1 fruit fly cellular context compared by ENCODE assay signal in the genomic region with DNA sequence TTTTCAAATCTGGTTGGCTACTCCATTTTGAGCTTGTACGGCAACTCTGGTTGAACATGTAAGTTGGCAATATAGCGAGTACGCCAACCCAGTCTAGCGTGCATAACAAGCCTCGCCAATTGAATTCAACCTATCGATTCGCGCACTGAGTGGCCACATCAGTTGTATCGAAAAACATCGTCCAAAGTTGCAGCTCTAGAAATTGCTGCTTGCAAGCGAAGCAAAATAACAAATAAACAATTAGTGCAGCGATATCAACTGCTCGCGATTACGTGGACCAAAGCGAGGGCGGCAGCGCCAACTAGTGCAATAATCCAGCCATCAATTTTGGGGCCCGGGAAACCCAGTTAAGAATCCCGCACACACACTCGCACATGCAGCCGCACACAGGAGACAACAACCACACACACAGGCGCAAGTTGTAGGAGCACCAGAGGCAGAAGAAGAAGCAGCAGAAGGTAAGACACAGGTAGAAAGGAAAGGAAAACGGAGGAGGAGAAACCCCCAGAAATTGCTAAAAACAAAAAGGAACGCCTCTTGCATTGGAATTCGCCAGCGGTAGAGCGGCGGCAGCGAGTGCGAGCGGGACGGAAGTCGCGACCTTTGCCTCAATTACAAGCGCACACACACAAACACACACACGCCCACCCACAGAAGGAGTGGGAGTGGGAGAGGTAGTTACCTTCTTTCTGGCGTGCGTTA.
TF ChIP-seq lines count a peak whose summit lies in the region.

No protein-coding gene starts in this region.

TF ChIP-seq in whole organism, embryonic, 481 proteins besides CTCF, POLR2A, EP300 and RAD21 (continued from another document and continues in another):
- TF ChIP-seq CG6854 (GFP tag; optimal IDR thresholded peaks at IDR 0.05; lab: Kevin White, UChicago) (no peak), CG17612 (GFP tag; IDR thresholded peaks at IDR 0.05; lab: Robert Waterston, UW) (no peak), pb (GFP tag; optimal IDR thresholded peaks at IDR 0.05; lab: Kevin White, UChicago) (peak; percentile 15), org-1 (GFP tag; optimal IDR thresholded peaks at IDR 0.05; lab: Kevin White, UChicago) (no peak), CG11723 (GFP tag; optimal IDR thresholded peaks at IDR 0.05; lab: Kevin White, UChicago) (no peak), CG12155 (GFP tag; optimal IDR thresholded peaks at IDR 0.05; lab: Kevin White, UChicago) (peak; percentile 46), CG15073 (GFP tag; optimal IDR thresholded peaks at IDR 0.05; lab: Kevin White, UChicago) (no peak), Doc3 (GFP tag; IDR thresholded peaks at IDR 0.05; lab: Robert Waterston, UW; ENCODE audit: partially characterized antibody) (peak; percentile 90), rib (GFP tag; IDR thresholded peaks at IDR 0.05; lab: Robert Waterston, UW) (no peak), cato (GFP tag; optimal IDR thresholded peaks at IDR 0.05; lab: Kevin White, UChicago; ENCODE audit: borderline replicate concordance) (no peak), CG12219 (GFP tag; optimal IDR thresholded peaks at IDR 0.05; lab: Kevin White, UChicago) (no peak), CG11504 (tag; optimal IDR thresholded peaks at IDR 0.05; lab: Kevin White, UChicago) (peak; percentile 49), bigmax (GFP tag; optimal IDR thresholded peaks at IDR 0.05; lab: Kevin White, UChicago) (no peak), CG16779 (GFP tag; IDR thresholded peaks at IDR 0.05; lab: Robert Waterston, UW) (no peak), CG17912 (GFP tag; optimal IDR thresholded peaks at IDR 0.05; lab: Kevin White, UChicago) (no peak), hb (GFP tag; IDR thresholded peaks at IDR 0.05; lab: Robert Waterston, UW; ENCODE audit: partially characterized antibody) (peak; percentile 92), NC2β (GFP tag; optimal IDR thresholded peaks at IDR 0.05; lab: Kevin White, UChicago) (peak; percentile 19), CG10543 (GFP tag; optimal IDR thresholded peaks at IDR 0.05; lab: Kevin White, UChicago) (no peak), CG3726 (GFP tag; IDR thresholded peaks at IDR 0.05; lab: Robert Waterston, UW) (no peak), so (GFP tag; IDR thresholded peaks at IDR 0.05; lab: Robert Waterston, UW) (no peak), Hr3 (GFP tag; optimal IDR thresholded peaks at IDR 0.05; lab: Kevin White, UChicago) (no peak), ATbp (GFP tag; optimal IDR thresholded peaks at IDR 0.05; lab: Kevin White, UChicago) (no peak), Rx (GFP tag; IDR thresholded peaks at IDR 0.05; lab: Robert Waterston, UW) (no peak), CG10979 (tag; optimal IDR thresholded peaks at IDR 0.05; lab: Kevin White, UChicago) (no peak), CG3163 (GFP tag; optimal IDR thresholded peaks at IDR 0.05; lab: Kevin White, UChicago) (peak; percentile 29), HHEX (GFP tag; optimal IDR thresholded peaks at IDR 0.05; lab: Kevin White, UChicago) (no peak), Gsc (GFP tag; IDR thresholded peaks at IDR 0.05; lab: Robert Waterston, UW) (no peak), sens (GFP tag; lab: Kevin White, UChicago) (no peak), CHES-1-like (GFP tag; optimal IDR thresholded peaks at IDR 0.05; lab: Kevin White, UChicago) (peak; percentile 61), ham (GFP tag; IDR thresholded peaks at IDR 0.05; lab: Robert Waterston, UW) (no peak), gcm (GFP tag; optimal IDR thresholded peaks at IDR 0.05; lab: Kevin White, UChicago) (no peak), sr (GFP tag; IDR thresholded peaks at IDR 0.05; lab: Robert Waterston, UW) (no peak), CG2202 (tag; optimal IDR thresholded peaks at IDR 0.05; lab: Kevin White, UChicago) (no peak), CG8089 (GFP tag; optimal IDR thresholded peaks at IDR 0.05; lab: Kevin White, UChicago) (no peak), CG12744 (GFP tag; optimal IDR thresholded peaks at IDR 0.05; lab: Kevin White, UChicago) (no peak), Hey (tag; optimal IDR thresholded peaks at IDR 0.05; lab: Kevin White, UChicago) (no peak), CG12769 (tag; optimal IDR thresholded peaks at IDR 0.05; lab: Kevin White, UChicago) (peak; percentile 55), jing (GFP tag; optimal IDR thresholded peaks at IDR 0.05; lab: Kevin White, UChicago) (no peak), sob (GFP tag; IDR thresholded peaks at IDR 0.05; lab: Robert Waterston, UW) (0 out of 2 replicates have a peak, but pooled peaks have one; percentile 27), CG17385 (GFP tag; optimal IDR thresholded peaks at IDR 0.05; lab: Kevin White, UChicago) (peak; percentile 91), Hmr (GFP tag; optimal IDR thresholded peaks at IDR 0.05; lab: Kevin White, UChicago) (peak; percentile 79), CG8944 (GFP tag; optimal IDR thresholded peaks at IDR 0.05; lab: Kevin White, UChicago) (peak; percentile 14), CG4820 (GFP tag; optimal IDR thresholded peaks at IDR 0.05; lab: Kevin White, UChicago) (no peak), row (GFP tag; IDR thresholded peaks at IDR 0.05; lab: Robert Waterston, UW) (peak; percentile 35; the same call in 1 of the 3 replicates), Ets97D (GFP tag; optimal IDR thresholded peaks at IDR 0.05; lab: Kevin White, UChicago) (peak; percentile 89), CG7745 (tag; optimal IDR thresholded peaks at IDR 0.05; lab: Kevin White, UChicago) (no peak), emc (GFP tag; optimal IDR thresholded peaks at IDR 0.05; lab: Kevin White, UChicago) (no peak), Dll (GFP tag; IDR thresholded peaks at IDR 0.05; lab: Robert Waterston, UW; ENCODE audit: partially characterized antibody) (peak; percentile 93), CG14441 (GFP tag; IDR thresholded peaks at IDR 0.05; lab: Robert Waterston, UW) (0 out of 2 replicates have a peak, but pooled peaks have one; percentile 27), Oli (tag; optimal IDR thresholded peaks at IDR 0.05; lab: Kevin White, UChicago) (no peak), E2f2 (GFP tag; IDR thresholded peaks at IDR 0.05; lab: Robert Waterston, UW) (peak; percentile 98), cad (GFP tag; optimal IDR thresholded peaks at IDR 0.05; lab: Kevin White, UChicago) (no peak), CG18262 (tag; optimal IDR thresholded peaks at IDR 0.05; lab: Kevin White, UChicago) (no peak), repo (GFP tag; optimal IDR thresholded peaks at IDR 0.05; lab: Kevin White, UChicago) (no peak), Bdp1 (GFP tag; optimal IDR thresholded peaks at IDR 0.05; lab: Kevin White, UChicago) (peak; percentile 55), CG10267 (tag; optimal IDR thresholded peaks at IDR 0.05; lab: Kevin White, UChicago) (peak; percentile 59), Rfx (GFP tag; IDR thresholded peaks at IDR 0.05; lab: Robert Waterston, UW) (peak; percentile 62), sima (GFP tag; optimal IDR thresholded peaks at IDR 0.05; lab: Kevin White, UChicago) (no peak), CG4360 (GFP tag; IDR thresholded peaks at IDR 0.05; lab: Robert Waterston, UW) (peak; percentile 55), Scr (GFP tag; IDR thresholded peaks at IDR 0.05; lab: Robert Waterston, UW; ENCODE audit: partially characterized antibody) (peak; percentile 90), nerfin-1 (tag; optimal IDR thresholded peaks at IDR 0.05; lab: Kevin White, UChicago) (peak; percentile 72), maf-S (GFP tag; optimal IDR thresholded peaks at IDR 0.05; lab: Kevin White, UChicago) (peak; percentile 22), Xbp1 (GFP tag; optimal IDR thresholded peaks at IDR 0.05; lab: Kevin White, UChicago) (peak; percentile 72), Tbp (GFP tag; optimal IDR thresholded peaks at IDR 0.05; lab: Kevin White, UChicago) (no peak), CG17802 (tag; optimal IDR thresholded peaks at IDR 0.05; lab: Kevin White, UChicago) (no peak), Drgx (GFP tag; IDR thresholded peaks at IDR 0.05; lab: Robert Waterston, UW) (no peak), otp (GFP tag; IDR thresholded peaks at IDR 0.05; lab: Robert Waterston, UW) (no peak), CG4707 (GFP tag; optimal IDR thresholded peaks at IDR 0.05; lab: Kevin White, UChicago) (no peak), Stat92E (GFP tag; optimal IDR thresholded peaks at IDR 0.05; lab: Kevin White, UChicago) (peak in 2 of 3 experiments; percentile 6 to 57), Ssrp (tag; optimal IDR thresholded peaks at IDR 0.05; lab: Kevin White, UChicago) (no peak), Hmx (GFP tag; optimal IDR thresholded peaks at IDR 0.05; lab: Kevin White, UChicago) (no peak), CG11093 (GFP tag; IDR thresholded peaks at IDR 0.05; lab: Robert Waterston, UW) (no peak), gem (tag; optimal IDR thresholded peaks at IDR 0.05; lab: Kevin White, UChicago) (no peak), CG15601 (tag; optimal IDR thresholded peaks at IDR 0.05; lab: Kevin White, UChicago) (peak; percentile 35), CG17359 (tag; optimal IDR thresholded peaks at IDR 0.05; lab: Kevin White, UChicago) (no peak), HLH54F (GFP tag; optimal IDR thresholded peaks at IDR 0.05; lab: Kevin White, UChicago) (peak; percentile 23), Sry-δ (GFP tag; optimal IDR thresholded peaks at IDR 0.05; lab: Kevin White, UChicago) (peak; percentile 100), hth (optimal IDR thresholded peaks at IDR 0.05; lab: Kevin White, UChicago) (no peak), gcm2 (GFP tag; optimal IDR thresholded peaks at IDR 0.05; lab: Kevin White, UChicago) (no peak), CG11085 (GFP tag; IDR thresholded peaks at IDR 0.05; lab: Robert Waterston, UW) (no peak), Asciz (GFP tag; optimal IDR thresholded peaks at IDR 0.05; lab: Kevin White, UChicago) (no peak), H15 (GFP tag; IDR thresholded peaks at IDR 0.05; lab: Robert Waterston, UW) (no peak), Pdp1 (GFP tag; optimal IDR thresholded peaks at IDR 0.05; lab: Kevin White, UChicago) (peak in 1 of 2 experiments; percentile 98), CG5953 (GFP tag; IDR thresholded peaks at IDR 0.05; lab: Robert Waterston, UW) (no peak), yki (optimal IDR thresholded peaks at IDR 0.05; lab: Kevin White, UChicago) (no peak), dpn (GFP tag; optimal IDR thresholded peaks at IDR 0.05; lab: Kevin White, UChicago) (peak; percentile 13 to 38), CG31224 (GFP tag; IDR thresholded peaks at IDR 0.05; lab: Robert Waterston, UW) (no peak), CG1529 (GFP tag; optimal IDR thresholded peaks at IDR 0.05; lab: Kevin White, UChicago) (no peak), ara (GFP tag; IDR thresholded peaks at IDR 0.05; lab: Robert Waterston, UW) (no peak), abd-A (tag; optimal IDR thresholded peaks at IDR 0.05; lab: Kevin White, UChicago) (no peak), Lim3 (GFP tag; IDR thresholded peaks at IDR 0.05; lab: Robert Waterston, UW) (no peak), H2.0 (GFP tag; IDR thresholded peaks at IDR 0.05; lab: Robert Waterston, UW) (no peak), CG3995 (GFP tag; optimal IDR thresholded peaks at IDR 0.05; lab: Kevin White, UChicago) (no peak), onecut (GFP tag; IDR thresholded peaks at IDR 0.05; lab: Robert Waterston, UW) (no peak), Blimp-1 (GFP tag; optimal IDR thresholded peaks at IDR 0.05; lab: Kevin White, UChicago) (no peak), peb (GFP tag; IDR thresholded peaks at IDR 0.05; lab: Robert Waterston, UW) (no peak), MTF-1 (GFP tag; optimal IDR thresholded peaks at IDR 0.05; lab: Kevin White, UChicago; ENCODE audit: borderline replicate concordance) (no peak), crol (GFP tag; IDR thresholded peaks at IDR 0.05; lab: Robert Waterston, UW) (no peak), MBD-R2 (GFP tag; IDR thresholded peaks at IDR 0.05; lab: Robert Waterston, UW) (peak; percentile 58), CG7786 (GFP tag; optimal IDR thresholded peaks at IDR 0.05; lab: Kevin White, UChicago) (no peak), CG2199 (GFP tag; IDR thresholded peaks at IDR 0.05; lab: Robert Waterston, UW) (no peak), CG34224 (GFP tag; IDR thresholded peaks at IDR 0.05; lab: Robert Waterston, UW; ENCODE audit: partially characterized antibody) (peak; percentile 87), CG2116 (GFP tag; optimal IDR thresholded peaks at IDR 0.05; lab: Kevin White, UChicago) (peak; percentile 87), Ravus (GFP tag; IDR thresholded peaks at IDR 0.05; lab: Robert Waterston, UW) (no peak), CG5180 (GFP tag; optimal IDR thresholded peaks at IDR 0.05; lab: Kevin White, UChicago) (no peak), Vsx1 (GFP tag; optimal IDR thresholded peaks at IDR 0.05; lab: Kevin White, UChicago) (no peak), Ets65A (GFP tag; lab: Kevin White, UChicago) (peak; percentile 96), CG6813 (GFP tag; optimal IDR thresholded peaks at IDR 0.05; lab: Kevin White, UChicago) (no peak), disco-r (GFP tag; optimal IDR thresholded peaks at IDR 0.05; lab: Kevin White, UChicago) (no peak), insv (GFP tag; optimal IDR thresholded peaks at IDR 0.05; lab: Kevin White, UChicago) (peak in 1 of 2 experiments; percentile 48), grn (GFP tag; optimal IDR thresholded peaks at IDR 0.05; lab: Kevin White, UChicago) (no peak), CG9609 (GFP tag; optimal IDR thresholded peaks at IDR 0.05; lab: Kevin White, UChicago) (peak; percentile 53), Bgb (GFP tag; IDR thresholded peaks at IDR 0.05; lab: Robert Waterston, UW; ENCODE audit: partially characterized antibody) (peak; percentile 96), Fer2 (tag; optimal IDR thresholded peaks at IDR 0.05; lab: Kevin White, UChicago) (no peak), CG15696 (tag; optimal IDR thresholded peaks at IDR 0.05; lab: Kevin White, UChicago) (no peak), nmo (GFP tag; optimal IDR thresholded peaks at IDR 0.05; lab: Kevin White, UChicago) (peak; percentile 84), CG6272 (GFP tag; IDR thresholded peaks at IDR 0.05; lab: Robert Waterston, UW) (peak; percentile 36; the same call in 1 of the 2 replicates), CG7372 (GFP tag; IDR thresholded peaks at IDR 0.05; lab: Robert Waterston, UW) (no peak), CG11247 (GFP tag; IDR thresholded peaks at IDR 0.05; lab: Robert Waterston, UW) (no peak), PHDP (tag; optimal IDR thresholded peaks at IDR 0.05; lab: Kevin White, UChicago) (no peak), zfh1 (GFP tag; IDR thresholded peaks at IDR 0.05; lab: Robert Waterston, UW) (0 out of 3 replicates have a peak, but pooled peaks have one; percentile 11), al (GFP tag; IDR thresholded peaks at IDR 0.05; lab: Robert Waterston, UW) (no peak), knrl (GFP tag; IDR thresholded peaks at IDR 0.05; lab: Robert Waterston, UW; ENCODE audit: partially characterized antibody) (peak; percentile 97), bowl (GFP tag; IDR thresholded peaks at IDR 0.05; lab: Robert Waterston, UW) (no peak), CG10654 (GFP tag; optimal IDR thresholded peaks at IDR 0.05; lab: Kevin White, UChicago) (peak; percentile 2), Dp (GFP tag; optimal IDR thresholded peaks at IDR 0.05; lab: Kevin White, UChicago) (peak; percentile 97), CG14710 (tag; optimal IDR thresholded peaks at IDR 0.05; lab: Kevin White, UChicago) (peak; percentile 78)
